Fruit fly (Drosophila melanogaster) whole organism, adult: ENCODE measurements around the gene CG40813.
"Not testable (repeated sequence)": the region's sequence is repeated elsewhere in the genome, so short reads cannot be mapped to it uniquely, and the experiment has no call there.

Experiments
- CG11617 ChIP-seq: fragments of 200-800 bp; sonication (Bioruptor generic); optimal IDR thresholded peaks from 2 replicates; lab custom pipeline; 2017; ENCODE audit warnings: mild to moderate bottlenecking, missing biosample characterization, missing genetic modification reagents, missing genetic modification characterization
- CG12768 ChIP-seq: fragments of 200-800 bp; sonication (Bioruptor generic); optimal IDR thresholded peaks from 2 replicates; lab custom pipeline; 2017; ENCODE audit warnings: missing biosample characterization, missing genetic modification characterization, mild to moderate bottlenecking, moderate library complexity, missing genetic modification reagents
- CG14711 ChIP-seq: fragments of 200-800 bp; sonication (Bioruptor generic); optimal IDR thresholded peaks from 2 replicates; lab custom pipeline; 2018; ENCODE audit warnings: missing biosample characterization, mild to moderate bottlenecking, missing genetic modification characterization, moderate library complexity
- CG1620 ChIP-seq: fragments of 200-800 bp; sonication (Bioruptor generic); optimal IDR thresholded peaks from 2 replicates; lab custom pipeline; 2016; ENCODE audit warnings: missing biosample characterization, missing genetic modification characterization
- CG33017 ChIP-seq: fragments of 200-800 bp; sonication (Bioruptor generic); optimal IDR thresholded peaks from 2 replicates; lab custom pipeline; 2018; ENCODE audit warnings: missing biosample characterization, mild to moderate bottlenecking, missing genetic modification characterization, moderate library complexity
- CG5204 ChIP-seq: fragments of 200-800 bp; sonication (Bioruptor generic); optimal IDR thresholded peaks from 2 replicates; lab custom pipeline; 2016; ENCODE audit warnings: missing biosample characterization, missing genetic modification characterization
- CG7045 ChIP-seq: fragments of 200-800 bp; sonication (Bioruptor generic); optimal IDR thresholded peaks from 2 replicates; lab custom pipeline; 2017; ENCODE audit warnings: missing biosample characterization, mild to moderate bottlenecking, missing genetic modification characterization
- CG7101 ChIP-seq: fragments of 200-800 bp; sonication (Bioruptor generic); optimal IDR thresholded peaks from 2 replicates; lab custom pipeline; 2018; ENCODE audit warnings: missing biosample characterization, mild to moderate bottlenecking, missing genetic modification characterization, moderate library complexity
- Crg-1 ChIP-seq: fragments of 200-800 bp; sonication (Bioruptor generic); optimal IDR thresholded peaks from 2 replicates; lab custom pipeline; 2016; ENCODE audit warnings: missing biosample characterization, missing genetic modification characterization
- Hr96 ChIP-seq: fragments of 200-800 bp; sonication (Bioruptor generic); optimal IDR thresholded peaks from 2 replicates; lab custom pipeline; 2016; ENCODE audit warnings: missing biosample characterization, missing genetic modification characterization
- Mnt ChIP-seq: fragments of 200-800 bp; sonication (Bioruptor generic); optimal IDR thresholded peaks from 2 replicates; lab custom pipeline; 2016; ENCODE audit warnings: missing biosample characterization, mild to moderate bottlenecking, missing genetic modification characterization
- bab1 ChIP-seq: fragments of 200-800 bp; sonication (Bioruptor generic); optimal IDR thresholded peaks from 3 replicates; lab custom pipeline; 2019; ENCODE audit warnings: missing biosample characterization, mild to moderate bottlenecking, missing genetic modification characterization, moderate library complexity
- cnc ChIP-seq, 2 experiments: fragments of >200 bp; optimal IDR thresholded peaks; 2 replicates each; lab custom pipeline; 2017
- kay ChIP-seq: fragments of 200-800 bp; sonication (Bioruptor generic); peaks from one replicate; lab custom pipeline; 2016; ENCODE audit warnings: missing biosample characterization, missing genetic modification characterization, borderline replicate concordance
- ovo ChIP-seq: fragments of 200-800 bp; sonication (Bioruptor generic); optimal IDR thresholded peaks from 2 replicates; lab custom pipeline; 2016; ENCODE audit warnings: missing biosample characterization, missing genetic modification characterization
- tj ChIP-seq: fragments of 200-800 bp; sonication (Bioruptor generic); optimal IDR thresholded peaks from 3 replicates; lab custom pipeline; 2017; ENCODE audit warnings: missing biosample characterization, mild to moderate bottlenecking, missing genetic modification characterization, moderate library complexity
- toe ChIP-seq: fragments of 200-800 bp; sonication (Bioruptor generic); optimal IDR thresholded peaks from 2 replicates; lab custom pipeline; 2016; ENCODE audit warnings: missing biosample characterization, missing genetic modification characterization

CG40813 gene

DNA sequence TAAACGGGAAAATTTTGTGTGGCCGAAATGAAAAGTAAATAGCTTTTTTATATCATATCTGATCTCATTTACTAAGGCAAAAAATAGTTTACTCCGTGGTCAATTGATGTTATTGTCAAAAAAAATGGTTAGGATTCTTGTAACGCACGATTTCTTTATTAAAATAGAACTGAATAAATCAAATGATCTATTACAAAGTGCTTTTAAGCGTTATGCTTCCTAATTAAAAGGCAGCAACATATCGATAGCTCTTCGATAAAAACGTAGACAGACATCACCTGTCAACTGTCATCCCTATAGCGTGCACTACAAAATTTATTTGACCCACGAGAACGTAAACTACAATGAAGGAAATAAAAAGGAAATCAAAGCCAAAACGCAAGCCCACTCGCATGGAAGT lies at the start of gene CG40813:
Gene CG40813 (plus strand): TSS at position 301 of the 400 bp plus-strand sequence.
- TF ChIP-seq CG14711 (tag; lab: Kevin White, UChicago); tj (GFP tag; lab: Kevin White, UChicago); bab1: not testable (repeated sequence)

DNA sequence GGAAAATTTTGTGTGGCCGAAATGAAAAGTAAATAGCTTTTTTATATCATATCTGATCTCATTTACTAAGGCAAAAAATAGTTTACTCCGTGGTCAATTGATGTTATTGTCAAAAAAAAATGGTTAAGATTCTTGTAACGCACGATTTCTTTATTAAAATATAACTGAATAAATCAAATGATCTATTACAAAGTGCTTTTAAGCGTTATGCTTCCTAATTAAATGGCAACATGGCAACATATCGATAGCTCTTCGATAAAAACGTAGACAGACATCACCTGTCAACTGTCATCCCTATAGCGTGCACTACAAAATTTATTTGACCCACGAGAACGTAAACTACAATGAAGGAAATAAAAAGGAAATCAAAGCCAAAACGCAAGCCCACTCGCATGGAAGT lies 4.6 kb downstream of the CG40813 start, which contains the start of gene CG46504:
Gene CG46504 (plus strand): TSS at position 301 of the 400 bp plus-strand sequence.
- not testable (repeated sequence) for TF ChIP-seq ovo (GFP tag; lab: Kevin White, UChicago); CG14711 (tag; lab: Kevin White, UChicago); CG12768 (GFP tag; lab: Kevin White, UChicago)

DNA sequence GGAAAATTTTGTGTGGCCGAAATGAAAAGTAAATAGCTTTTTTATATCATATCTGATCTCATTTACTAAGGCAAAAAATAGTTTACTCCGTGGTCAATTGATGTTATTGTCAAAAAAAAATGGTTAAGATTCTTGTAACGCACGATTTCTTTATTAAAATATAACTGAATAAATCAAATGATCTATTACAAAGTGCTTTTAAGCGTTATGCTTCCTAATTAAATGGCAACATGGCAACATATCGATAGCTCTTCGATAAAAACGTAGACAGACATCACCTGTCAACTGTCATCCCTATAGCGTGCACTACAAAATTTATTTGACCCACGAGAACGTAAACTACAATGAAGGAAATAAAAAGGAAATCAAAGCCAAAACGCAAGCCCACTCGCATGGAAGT lies 9.7 kb downstream of the CG40813 start, which contains the start of gene CG46505:
Gene CG46505 (plus strand): TSS at position 301 of the 400 bp plus-strand sequence.
- not testable (repeated sequence) for TF ChIP-seq Hr96; toe (GFP tag; lab: Kevin White, UChicago); CG11617 (GFP tag; lab: Kevin White, UChicago)

DNA sequence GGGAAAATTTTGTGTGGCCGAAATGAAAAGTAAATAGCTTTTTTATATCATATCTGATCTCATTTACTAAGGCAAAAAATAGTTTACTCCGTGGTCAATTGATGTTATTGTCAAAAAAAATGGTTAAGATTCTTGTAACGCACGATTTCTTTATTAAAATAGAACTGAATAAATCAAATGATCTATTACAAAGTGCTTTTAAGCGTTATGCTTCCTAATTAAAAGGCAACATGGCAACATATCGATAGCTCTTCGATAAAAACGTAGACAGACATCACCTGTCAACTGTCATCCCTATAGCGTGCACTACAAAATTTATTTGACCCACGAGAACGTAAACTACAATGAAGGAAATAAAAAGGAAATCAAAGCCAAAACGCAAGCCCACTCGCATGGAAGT lies 14.7 kb downstream of the CG40813 start, which contains the start of gene CG46506:
Gene CG46506 (plus strand): TSS at position 301 of the 400 bp plus-strand sequence.
- not testable (repeated sequence) for TF ChIP-seq CG11617 (GFP tag; lab: Kevin White, UChicago); Crg-1 (GFP tag; lab: Kevin White, UChicago); CG7101

DNA sequence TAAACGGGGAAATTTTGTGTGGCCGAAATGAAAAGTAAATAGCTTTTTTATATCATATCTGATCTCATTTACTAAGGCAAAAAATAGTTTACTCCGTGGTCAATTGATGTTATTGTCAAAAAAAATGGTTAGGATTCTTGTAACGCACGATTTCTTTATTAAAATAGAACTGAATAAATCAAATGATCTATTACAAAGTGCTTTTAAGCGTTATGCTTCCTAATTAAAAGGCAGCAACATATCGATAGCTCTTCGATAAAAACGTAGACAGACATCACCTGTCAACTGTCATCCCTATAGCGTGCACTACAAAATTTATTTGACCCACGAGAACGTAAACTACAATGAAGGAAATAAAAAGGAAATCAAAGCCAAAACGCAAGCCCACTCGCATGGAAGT lies 19.8 kb downstream of the CG40813 start, which contains the start of gene CG46507:
Gene CG46507 (plus strand): TSS at position 301 of the 400 bp plus-strand sequence.
- TF ChIP-seq CG14711 (tag; lab: Kevin White, UChicago); CG7045 (GFP tag; lab: Kevin White, UChicago); tj (GFP tag; lab: Kevin White, UChicago): not testable (repeated sequence)

DNA sequence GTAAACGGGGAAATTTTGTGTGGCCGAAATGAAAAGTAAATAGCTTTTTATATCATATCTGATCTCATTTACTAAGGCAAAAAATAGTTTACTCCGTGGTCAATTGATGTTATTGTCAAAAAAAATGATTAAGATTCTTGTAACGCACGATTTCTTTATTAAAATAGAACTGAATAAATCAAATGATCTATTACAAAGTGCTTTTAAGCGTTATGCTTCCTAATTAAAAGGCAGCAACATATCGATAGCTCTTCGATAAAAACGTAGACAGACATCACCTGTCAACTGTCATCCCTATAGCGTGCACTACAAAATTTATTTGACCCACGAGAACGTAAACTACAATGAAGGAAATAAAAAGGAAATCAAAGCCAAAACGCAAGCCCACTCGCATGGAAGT lies 24.5 kb downstream of the CG40813 start, which contains the start of gene CG46508:
Gene CG46508 (plus strand): TSS at position 301 of the 400 bp plus-strand sequence.
- TF ChIP-seq kay; CG1620; CG5204 (GFP tag; lab: Kevin White, UChicago): not testable (repeated sequence)

DNA sequence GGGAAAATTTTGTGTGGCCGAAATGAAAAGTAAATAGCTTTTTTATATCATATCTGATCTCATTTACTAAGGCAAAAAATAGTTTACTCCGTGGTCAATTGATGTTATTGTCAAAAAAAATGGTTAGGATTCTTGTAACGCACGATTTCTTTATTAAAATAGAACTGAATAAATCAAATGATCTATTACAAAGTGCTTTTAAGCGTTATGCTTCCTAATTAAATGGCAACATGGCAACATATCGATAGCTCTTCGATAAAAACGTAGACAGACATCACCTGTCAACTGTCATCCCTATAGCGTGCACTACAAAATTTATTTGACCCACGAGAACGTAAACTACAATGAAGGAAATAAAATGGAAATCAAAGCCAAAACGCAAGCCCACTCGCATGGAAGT lies 29.5 kb downstream of the CG40813 start, which contains the start of gene CG46509:
Gene CG46509 (plus strand): TSS at position 301 of the 400 bp plus-strand sequence.
- not testable (repeated sequence) for TF ChIP-seq tj (GFP tag; lab: Kevin White, UChicago); CG7101; cnc (optimal IDR thresholded peaks at IDR 0.05; lab: Kevin White, UChicago)

DNA sequence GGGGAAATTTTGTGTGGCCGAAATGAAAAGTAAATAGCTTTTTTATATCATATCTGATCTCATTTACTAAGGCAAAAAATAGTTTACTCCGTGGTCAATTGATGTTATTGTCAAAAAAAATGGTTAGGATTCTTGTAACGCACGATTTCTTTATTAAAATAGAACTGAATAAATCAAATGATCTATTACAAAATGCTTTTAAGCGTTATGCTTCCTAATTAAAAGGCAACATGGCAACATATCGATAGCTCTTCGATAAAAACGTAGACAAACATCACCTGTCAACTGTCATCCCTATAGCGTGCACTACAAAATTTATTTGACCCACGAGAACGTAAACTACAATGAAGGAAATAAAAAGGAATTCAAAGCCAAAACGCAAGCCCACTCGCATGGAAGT lies 34.3 kb downstream of the CG40813 start, which contains the start of gene CG46510:
Gene CG46510 (plus strand): TSS at position 301 of the 400 bp plus-strand sequence.
- not testable (repeated sequence) for TF ChIP-seq cnc (optimal IDR thresholded peaks at IDR 0.05; lab: Kevin White, UChicago); CG33017 (tag; lab: Kevin White, UChicago); CG11617 (GFP tag; lab: Kevin White, UChicago)

DNA sequence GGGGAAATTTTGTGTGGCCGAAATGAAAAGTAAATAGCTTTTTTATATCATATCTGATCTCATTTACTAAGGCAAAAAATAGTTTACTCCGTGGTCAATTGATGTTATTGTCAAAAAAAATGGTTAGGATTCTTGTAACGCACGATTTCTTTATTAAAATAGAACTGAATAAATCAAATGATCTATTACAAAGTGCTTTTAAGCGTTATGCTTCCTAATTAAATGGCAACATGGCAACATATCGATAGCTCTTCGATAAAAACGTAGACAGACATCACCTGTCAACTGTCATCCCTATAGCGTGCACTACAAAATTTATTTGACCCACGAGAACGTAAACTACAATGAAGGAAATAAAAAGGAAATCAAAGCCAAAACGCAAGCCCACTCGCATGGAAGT lies 39.3 kb downstream of the CG40813 start, which contains the start of gene CG46511:
Gene CG46511 (plus strand): TSS at position 301 of the 400 bp plus-strand sequence.
- TF ChIP-seq CG33017 (tag; lab: Kevin White, UChicago); bab1; Mnt (GFP tag; lab: Kevin White, UChicago): not testable (repeated sequence)

DNA sequence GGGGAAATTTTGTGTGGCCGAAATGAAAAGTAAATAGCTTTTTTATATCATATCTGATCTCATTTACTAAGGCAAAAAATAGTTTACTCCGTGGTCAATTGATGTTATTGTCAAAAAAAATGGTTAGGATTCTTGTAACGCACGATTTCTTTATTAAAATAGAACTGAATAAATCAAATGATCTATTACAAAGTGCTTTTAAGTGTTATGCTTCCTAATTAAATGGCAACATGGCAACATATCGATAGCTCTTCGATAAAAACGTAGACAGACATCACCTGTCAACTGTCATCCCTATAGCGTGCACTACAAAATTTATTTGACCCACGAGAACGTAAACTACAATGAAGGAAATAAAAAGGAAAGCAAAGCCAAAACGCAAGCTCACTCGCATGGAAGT lies 44.2 kb downstream of the CG40813 start, which contains the start of gene CG46512:
Gene CG46512 (plus strand): TSS at position 301 of the 400 bp plus-strand sequence.
- not testable (repeated sequence) for TF ChIP-seq tj (GFP tag; lab: Kevin White, UChicago); kay; CG5204 (GFP tag; lab: Kevin White, UChicago)
